Worm (Caenorhabditis elegans) whole organism, L4/young adult: Measurements from ENCODE around the gene F11D11.3.

Experiments
- W03F9.2 ChIP-seq: fragments of 150-350 bp; optimal IDR thresholded peaks from 2 replicates; lab custom pipeline; 2014; ENCODE audit warnings: missing biosample characterization, missing genetic modification characterization
- dao-5 ChIP-seq: sonication (generic microtip); optimal IDR thresholded peaks from 2 replicates; lab custom pipeline; 2016; ENCODE audit warnings: missing genotype, missing genetic modification characterization, moderate library complexity, missing compliant biosample characterization
- him-1 ChIP-seq: sonication (generic microtip); optimal IDR thresholded peaks from 2 replicates; lab custom pipeline; 2016; ENCODE audit warnings: missing genotype, missing genetic modification reagents, missing genetic modification characterization, missing compliant biosample characterization

The F11D11.3 gene

DNA sequence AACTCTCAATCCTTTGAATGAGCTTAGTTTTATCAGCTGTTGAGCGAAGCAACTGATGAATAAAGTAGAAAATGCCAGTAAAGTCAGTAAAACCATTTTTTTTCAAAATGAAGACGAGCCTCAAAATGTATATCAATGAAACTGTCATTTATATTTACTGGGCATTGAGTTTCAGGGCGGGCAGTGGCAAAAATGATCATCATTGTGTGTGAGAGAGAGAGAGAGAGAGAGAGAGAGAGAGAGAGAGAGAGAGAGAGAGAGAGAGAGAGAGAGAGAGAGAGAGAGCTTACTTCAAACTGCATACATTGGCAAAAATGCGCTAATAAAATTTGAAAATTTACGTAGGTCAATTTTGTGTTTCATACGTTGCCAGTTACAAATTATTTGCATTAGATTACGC lies at the start of gene F11D11.3:
TSS of gene F11D11.3 (minus strand) at position 101 of the 400 bp plus-strand sequence.
- TF ChIP-seq him-1 (tag; lab: Kevin White, UChicago) (no peak), W03F9.2 (tag; lab: Kevin White, UChicago) (no peak), dao-5 (tag; lab: Kevin White, UChicago) (no peak)

- TF ChIP-seq him-1 (tag; lab: Kevin White, UChicago) = no peak
- TF ChIP-seq W03F9.2 (tag; lab: Kevin White, UChicago) = no peak
- no peak for TF ChIP-seq dao-5 (tag; lab: Kevin White, UChicago)
Observed at ce11 chrV:18808621-18809020, 48.5 kb upstream of the F11D11.3 start, which contains the start of gene C54E10.6. C54E10.6 (minus strand) TSS chrV:18808729.

DNA sequence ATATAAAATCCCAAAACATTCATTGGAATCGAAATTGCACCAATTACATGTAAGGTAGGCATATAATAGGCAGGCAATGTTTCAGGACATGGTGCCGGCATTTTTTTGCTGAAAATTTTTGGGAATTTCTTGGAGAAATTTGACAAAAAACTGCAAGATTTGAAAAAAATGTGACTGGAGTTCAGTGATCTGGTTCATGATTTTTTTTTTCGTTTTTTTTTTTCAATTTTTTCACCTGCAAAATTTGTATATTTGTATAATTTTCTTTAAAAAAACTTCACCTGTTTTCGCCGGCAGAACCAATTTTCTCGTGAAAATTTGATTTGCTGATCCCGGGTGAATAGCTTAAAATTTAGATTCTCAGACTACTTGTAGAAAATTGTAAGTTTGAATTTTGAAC lies 46.3 kb upstream of the F11D11.3 start, which contains the start of gene sri-10:
TSS of gene sri-10 (minus strand) at position 101 of the 400 bp plus-strand sequence.
- TF ChIP-seq W03F9.2 (tag; lab: Kevin White, UChicago) = no peak
- TF ChIP-seq him-1 (tag; lab: Kevin White, UChicago) = no peak

DNA sequence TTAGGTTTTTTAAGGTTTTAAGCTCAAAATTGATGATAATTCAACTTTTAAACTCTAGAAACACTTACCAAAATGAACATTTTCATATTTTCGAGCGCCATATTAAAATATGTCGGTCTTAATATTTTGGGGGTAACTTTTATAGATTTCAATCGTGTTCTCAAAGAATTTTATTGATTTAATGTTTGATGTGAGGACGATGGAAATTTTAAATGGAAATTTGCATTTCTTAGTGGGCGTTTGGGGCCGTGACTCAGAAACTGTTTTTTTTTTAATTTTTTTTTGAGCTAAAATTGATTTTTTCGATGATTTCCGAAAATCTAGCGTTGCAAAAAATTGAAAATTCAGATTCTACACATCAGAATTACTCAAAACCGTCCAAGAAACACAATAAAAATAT lies 43.2 kb upstream of the F11D11.3 start, which contains the start of gene C54E10.10:
TSS of gene C54E10.10 (minus strand) at position 101 of the 400 bp plus-strand sequence.
- TF ChIP-seq him-1 (tag; lab: Kevin White, UChicago) (no peak), dao-5 (tag; lab: Kevin White, UChicago) (no peak), W03F9.2 (tag; lab: Kevin White, UChicago) (no peak)

DNA sequence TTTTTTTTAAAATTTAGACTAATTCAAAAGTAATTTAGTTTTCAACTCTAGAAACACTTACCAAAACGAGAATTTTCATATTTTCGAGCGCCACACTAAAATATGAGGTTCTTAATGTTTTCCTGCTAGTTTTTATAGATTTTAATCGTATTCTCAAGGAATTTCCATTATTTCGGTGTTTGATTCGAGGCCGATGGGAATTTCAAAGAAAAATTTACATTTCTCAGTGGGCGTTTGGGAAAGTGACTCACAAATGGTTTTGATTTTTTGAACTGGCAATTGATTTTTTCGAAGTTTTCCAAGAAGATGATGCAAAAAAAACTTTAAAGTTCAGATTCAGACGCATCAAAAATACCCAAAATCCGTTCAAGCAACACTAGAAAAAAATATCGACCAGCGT lies 42.0 kb upstream of the F11D11.3 start, which contains the start of gene C54E10.11:
TSS of gene C54E10.11 (minus strand) at position 101 of the 400 bp plus-strand sequence.
- no peak for TF ChIP-seq him-1 (tag; lab: Kevin White, UChicago)

DNA sequence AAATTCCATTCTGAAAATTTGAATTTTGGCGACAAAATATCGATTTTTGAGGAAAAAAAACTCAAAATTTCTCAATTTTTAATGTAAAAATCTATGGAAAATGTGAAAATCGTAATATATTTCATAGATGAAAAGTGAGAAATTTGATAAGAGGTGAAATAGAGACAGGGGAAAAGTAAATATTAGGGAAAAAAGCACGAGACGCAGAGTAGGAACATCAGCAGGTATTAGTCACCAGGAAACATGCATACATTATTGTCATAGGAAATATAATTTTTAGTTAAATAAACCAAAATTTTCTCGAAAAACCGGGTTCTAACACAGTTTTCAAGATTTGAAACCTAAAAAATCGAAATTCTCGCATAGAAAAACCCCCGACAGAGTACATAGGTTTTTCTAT lies 40.7 kb upstream of the F11D11.3 start, which contains the start of gene nhr-170:
TSS of gene nhr-170 (minus strand) at position 16 of the 400 bp plus-strand sequence.
- no peak for TF ChIP-seq him-1 (tag; lab: Kevin White, UChicago)
- TF ChIP-seq dao-5 (tag; lab: Kevin White, UChicago) = no peak
- TF ChIP-seq W03F9.2 (tag; lab: Kevin White, UChicago) = no peak

ce11 chrV:18790658-18791057 lies 30.6 kb upstream of the F11D11.3 start, which contains the start of gene nhr-231:
nhr-231 (plus strand) TSS chrV:18790958.
- TF ChIP-seq W03F9.2 (tag; lab: Kevin White, UChicago) = no peak
- no peak for TF ChIP-seq dao-5 (tag; lab: Kevin White, UChicago)
- no peak for TF ChIP-seq him-1 (tag; lab: Kevin White, UChicago)

DNA sequence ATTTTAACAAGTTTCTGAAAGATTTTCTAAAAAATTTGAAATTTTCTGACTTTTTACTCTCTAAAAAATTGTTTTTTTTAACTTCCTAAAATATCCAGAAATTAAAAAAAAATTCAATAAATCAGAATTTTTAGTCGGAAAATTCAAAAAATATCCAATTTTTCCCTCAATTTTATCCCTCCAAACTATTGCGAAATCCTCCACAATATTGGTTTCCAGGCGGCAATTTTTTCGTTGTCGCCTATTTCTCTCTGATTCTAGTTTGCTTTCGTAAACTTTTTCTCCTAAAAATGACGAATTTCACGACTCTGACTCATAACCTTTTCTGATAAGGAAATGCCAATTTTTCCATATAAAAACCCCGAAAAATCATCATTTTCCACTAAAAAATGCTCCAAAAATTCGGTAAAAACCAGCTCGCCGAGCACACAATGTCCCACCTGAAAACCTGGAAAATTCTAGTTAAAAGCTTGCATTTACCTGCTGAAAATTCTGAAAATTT lies 27.4 kb upstream of the F11D11.3 start, which contains the start of gene Y17D7B.2:
TSS of gene Y17D7B.2 (plus strand) at position 323 of the 502 bp plus-strand sequence.
- no peak for TF ChIP-seq him-1 (tag; lab: Kevin White, UChicago)
- TF ChIP-seq dao-5 (tag; lab: Kevin White, UChicago) = no peak
- no peak for TF ChIP-seq W03F9.2 (tag; lab: Kevin White, UChicago)

DNA sequence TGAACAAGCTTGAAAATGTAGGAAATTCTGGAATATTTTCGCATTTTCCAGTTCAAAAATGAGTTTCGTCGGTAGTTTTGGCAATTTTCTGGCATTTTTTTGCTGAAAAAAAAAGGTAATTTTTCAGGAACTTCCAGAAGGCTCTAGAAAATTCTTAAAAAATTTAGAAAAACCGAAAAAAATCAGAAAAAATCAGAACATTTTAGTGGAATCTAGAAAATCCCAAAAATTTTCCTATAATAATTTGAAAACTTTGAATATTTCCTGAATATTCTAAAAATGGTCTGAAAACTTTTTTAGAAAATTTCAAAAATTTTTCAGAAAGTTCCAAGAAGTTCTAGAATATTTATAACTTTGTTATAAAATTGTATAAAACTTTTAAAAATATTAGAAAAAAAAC lies 26.6 kb upstream of the F11D11.3 start, which contains the start of gene Y17D7B.3:
TSS of gene Y17D7B.3 (minus strand) at position 101 of the 400 bp plus-strand sequence.
- no peak for TF ChIP-seq him-1 (tag; lab: Kevin White, UChicago)
- no peak for TF ChIP-seq dao-5 (tag; lab: Kevin White, UChicago)
- TF ChIP-seq W03F9.2 (tag; lab: Kevin White, UChicago) = no peak

- TF ChIP-seq dao-5 (tag; lab: Kevin White, UChicago) = no peak
- TF ChIP-seq him-1 (tag; lab: Kevin White, UChicago) = no peak
- no peak for TF ChIP-seq W03F9.2 (tag; lab: Kevin White, UChicago)
Observed at ce11 chrV:18783474-18783873, 23.4 kb upstream of the F11D11.3 start, which contains the start of gene Y17D7B.10. Y17D7B.10 (plus strand) TSS chrV:18783716.

DNA sequence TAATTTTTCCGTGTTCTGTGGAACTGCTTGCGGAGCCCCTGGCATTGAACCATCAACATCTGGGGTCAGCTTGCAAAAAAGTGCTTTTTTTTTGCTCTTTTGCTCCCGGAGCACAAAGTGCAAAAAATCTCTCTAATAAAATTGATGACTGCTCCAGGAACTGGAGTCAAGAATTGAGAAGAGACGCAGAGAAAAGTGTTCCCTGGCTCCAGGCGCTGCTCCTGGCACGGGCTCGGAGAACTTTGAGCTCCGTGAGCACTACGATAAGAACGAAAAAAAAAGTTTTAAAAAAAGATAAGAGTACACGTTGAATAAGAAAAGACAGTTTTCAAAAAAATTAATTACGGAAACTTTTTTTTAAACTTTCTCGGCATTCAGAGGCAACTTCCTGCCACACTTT lies 22.7 kb upstream of the F11D11.3 start:
- TF ChIP-seq him-1 (tag; lab: Kevin White, UChicago) (no peak), W03F9.2 (tag; lab: Kevin White, UChicago) (no peak), dao-5 (tag; lab: Kevin White, UChicago) (no peak)

- TF ChIP-seq W03F9.2 (tag; lab: Kevin White, UChicago) = no peak
- no peak for TF ChIP-seq him-1 (tag; lab: Kevin White, UChicago)
- TF ChIP-seq dao-5 (tag; lab: Kevin White, UChicago) = no peak
Observed at ce11 chrV:18780605-18781004, 20.5 kb upstream of the F11D11.3 start.

DNA sequence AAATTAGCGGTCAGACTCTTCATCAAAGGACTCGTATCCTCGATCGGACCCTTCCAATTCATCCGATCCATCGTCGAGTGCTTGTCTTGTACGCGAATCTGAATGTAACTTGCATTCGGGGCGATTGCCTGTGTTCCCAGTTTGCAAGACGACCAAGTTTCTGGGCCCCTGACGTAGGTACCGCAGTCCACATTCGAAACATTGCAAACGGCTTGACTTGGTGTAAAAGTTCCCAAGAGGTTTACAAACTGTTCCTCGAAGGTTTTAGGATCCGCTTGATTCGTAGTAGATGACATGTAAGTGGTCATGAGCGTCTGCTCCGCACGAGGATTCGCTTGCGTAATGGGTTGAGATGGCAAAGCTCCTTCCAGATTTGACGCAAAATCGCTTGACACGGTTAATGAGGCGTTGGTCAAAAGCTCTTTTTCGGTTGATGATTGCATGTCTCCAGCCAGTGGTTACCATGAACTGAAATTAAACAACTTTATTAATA lies 16.2 kb upstream of the F11D11.3 start, which contains the start of gene Y17D7B.4:
TSS of gene Y17D7B.4 (minus strand) at position 443 of the 493 bp plus-strand sequence.
- TF ChIP-seq him-1 (tag; lab: Kevin White, UChicago) (no peak), W03F9.2 (tag; lab: Kevin White, UChicago) (no peak), dao-5 (tag; lab: Kevin White, UChicago) (no peak)
